Fruit fly (Drosophila melanogaster) whole organism, embryonic: ENCODE data around the gene Cog2.

ENCODE experiments used
- Antp ChIP-seq: fragments of 200-800 bp; sonication (Bioruptor generic); optimal IDR thresholded peaks from 3 replicates; lab custom pipeline; 2016; ENCODE audit warnings: missing biosample characterization, missing genetic modification characterization
- CG10274 ChIP-seq: fragments of 200-800 bp; sonication (Bioruptor generic); optimal IDR thresholded peaks from 3 replicates; lab custom pipeline; 2017; ENCODE audit warnings: missing biosample characterization, mild to moderate bottlenecking, missing genetic modification characterization
- CG11247 ChIP-seq: fragments of 200-800 bp; sonication (Bioruptor generic); IDR thresholded peaks from 2 replicates; pipeline ENCODE4 v1.3.6; 2022; ENCODE audit warnings: missing biosample characterization, missing genetic modification characterization
- CG11723 ChIP-seq: fragments of 200-800 bp; sonication (Bioruptor generic); optimal IDR thresholded peaks from 2 replicates; lab custom pipeline; 2017; ENCODE audit warnings: missing biosample characterization, mild to moderate bottlenecking, missing genetic modification characterization
- CG1233 ChIP-seq: fragments of 200-800 bp; sonication (Bioruptor generic); optimal IDR thresholded peaks from 4 replicates; lab custom pipeline; 2018; ENCODE audit warnings: missing biosample characterization, mild to moderate bottlenecking, missing genetic modification characterization
- CG15514 ChIP-seq: fragments of 200-800 bp; sonication (Bioruptor generic); optimal IDR thresholded peaks from 3 replicates; lab custom pipeline; 2017; ENCODE audit warnings: missing biosample characterization, missing genetic modification characterization, mild to moderate bottlenecking, moderate library complexity, missing genetic modification reagents
- CG1602 ChIP-seq: fragments of 200-800 bp; sonication (Bioruptor generic); optimal IDR thresholded peaks from 3 replicates; lab custom pipeline; 2016; ENCODE audit warnings: missing biosample characterization, missing genetic modification characterization
- CG16815 ChIP-seq: fragments of 200-800 bp; sonication (Bioruptor generic); optimal IDR thresholded peaks from 3 replicates; lab custom pipeline; 2017; ENCODE audit warnings: missing biosample characterization, mild to moderate bottlenecking, missing genetic modification characterization
- CG2120 ChIP-seq: fragments of 200-800 bp; sonication (Bioruptor generic); optimal IDR thresholded peaks from 3 replicates; lab custom pipeline; 2016; ENCODE audit warnings: missing biosample characterization, missing genetic modification characterization
- CG2129 ChIP-seq: fragments of 200-800 bp; sonication (Bioruptor generic); IDR thresholded peaks from 2 replicates; pipeline ENCODE4 v1.3.6; 2022; ENCODE audit warnings: missing biosample characterization, missing genetic modification characterization; ENCODE audit not compliant: partially characterized antibody
- CG4820 ChIP-seq: fragments of 200-800 bp; sonication (Bioruptor generic); optimal IDR thresholded peaks from 3 replicates; lab custom pipeline; 2016; ENCODE audit warnings: missing biosample characterization, missing genetic modification characterization
- CG5245 ChIP-seq: fragments of 200-800 bp; sonication (Bioruptor generic); optimal IDR thresholded peaks from 3 replicates; lab custom pipeline; 2016; ENCODE audit warnings: missing biosample characterization, missing genetic modification characterization
- CG6683 ChIP-seq: fragments of 200-800 bp; sonication (Bioruptor generic); optimal IDR thresholded peaks from 2 replicates; lab custom pipeline; 2017; ENCODE audit warnings: missing biosample characterization, mild to moderate bottlenecking, missing genetic modification characterization, missing genetic modification reagents
- CG6765 ChIP-seq: fragments of 200-800 bp; sonication (Bioruptor generic); optimal IDR thresholded peaks from 3 replicates; lab custom pipeline; 2017; ENCODE audit warnings: missing biosample characterization, mild to moderate bottlenecking, missing genetic modification characterization
- CG7987 ChIP-seq: fragments of 200-800 bp; sonication (Bioruptor generic); optimal IDR thresholded peaks from 2 replicates; lab custom pipeline; 2018; ENCODE audit warnings: missing biosample characterization, mild to moderate bottlenecking, missing genetic modification characterization, moderate library complexity
- CG8089 ChIP-seq: fragments of 200-800 bp; sonication (Bioruptor generic); optimal IDR thresholded peaks from 3 replicates; lab custom pipeline; 2016; ENCODE audit warnings: missing biosample characterization, missing genetic modification characterization
- CG9727 ChIP-seq: fragments of 200-800 bp; sonication (Bioruptor generic); optimal IDR thresholded peaks from 3 replicates; lab custom pipeline; 2017; ENCODE audit warnings: missing biosample characterization, mild to moderate bottlenecking, missing genetic modification characterization
- CG9797 ChIP-seq: fragments of 200-800 bp; sonication (Bioruptor generic); optimal IDR thresholded peaks from 3 replicates; lab custom pipeline; 2018; ENCODE audit warnings: missing biosample characterization, mild to moderate bottlenecking, missing genetic modification characterization
- Dip2 ChIP-seq: fragments of 200-800 bp; sonication (Bioruptor generic); IDR thresholded peaks from 2 replicates; pipeline ENCODE4 v1.3.6; 2022; ENCODE audit warnings: missing biosample characterization, missing genetic modification characterization
- HLH3B ChIP-seq: fragments of 200-800 bp; sonication (Bioruptor generic); IDR thresholded peaks from 2 replicates; pipeline ENCODE4 v1.3.6; 2022; ENCODE audit warnings: missing biosample characterization, missing genetic modification characterization
- HmgD ChIP-seq: fragments of 200-800 bp; sonication (Bioruptor generic); optimal IDR thresholded peaks from 3 replicates; lab custom pipeline; 2016; ENCODE audit warnings: missing biosample characterization, missing genetic modification characterization
- Nf-YA ChIP-seq: fragments of 200-800 bp; sonication (Bioruptor generic); IDR thresholded peaks from 2 replicates; pipeline ENCODE4 v1.3.6; 2022; ENCODE audit warnings: missing biosample characterization, missing genetic modification characterization
- Opbp ChIP-seq: fragments of 200-800 bp; sonication (Bioruptor generic); IDR thresholded peaks from 3 replicates; pipeline ENCODE4 v1.3.6; 2022; ENCODE audit warnings: missing biosample characterization, missing genetic modification characterization; ENCODE audit not compliant: partially characterized antibody
- Side ChIP-seq: fragments of 200-800 bp; sonication (Bioruptor generic); optimal IDR thresholded peaks from 2 replicates; lab custom pipeline; 2016; ENCODE audit warnings: missing biosample characterization, missing genetic modification characterization
- Sry-δ ChIP-seq: fragments of 200-800 bp; sonication (Bioruptor generic); optimal IDR thresholded peaks from 2 replicates; lab custom pipeline; 2016; ENCODE audit warnings: missing biosample characterization, missing genetic modification characterization
- Trl ChIP-seq, 3 experiments: fragments of >200 bp in 2 of 3; fragments of 200-800 bp in 1 of 3; sonication (Bioruptor generic) in 1 of 3; optimal IDR thresholded peaks; 2 replicates in 1 of 3; 3 replicates in 2 of 3; lab custom pipeline; 2016 to 2017; ENCODE audit warnings: missing biosample characterization in 1 of 3, missing genetic modification characterization in 1 of 3
- cas ChIP-seq: fragments of 200-800 bp; sonication (Bioruptor generic); IDR thresholded peaks from 2 replicates; pipeline ENCODE4 v1.3.6; 2022; ENCODE audit warnings: missing biosample characterization, missing genetic modification characterization
- da ChIP-seq: fragments of 200-800 bp; sonication (Bioruptor generic); optimal IDR thresholded peaks from 2 replicates; lab custom pipeline; 2016; ENCODE audit warnings: missing biosample characterization, missing genetic modification characterization
- dati ChIP-seq: fragments of 200-800 bp; sonication (Bioruptor generic); IDR thresholded peaks from 2 replicates; pipeline ENCODE4 v1.3.6; 2022; ENCODE audit warnings: missing biosample characterization, missing genetic modification characterization
- dysf ChIP-seq: fragments of 200-800 bp; sonication (Bioruptor generic); IDR thresholded peaks from 3 replicates; pipeline ENCODE4 v1.3.6; 2022; ENCODE audit warnings: missing biosample characterization, missing genetic modification characterization
- esg ChIP-seq: fragments of 200-800 bp; sonication (Bioruptor generic); conservative IDR thresholded peaks from 2 replicates; pipeline ENCODE4 v1.3.6; 2022; ENCODE audit warnings: missing biosample characterization, missing genetic modification characterization
- ewg ChIP-seq: fragments of 200-800 bp; sonication (Bioruptor generic); optimal IDR thresholded peaks from 3 replicates; lab custom pipeline; 2017; ENCODE audit warnings: mild to moderate bottlenecking, missing biosample characterization, missing genetic modification reagents, missing genetic modification characterization
- gce ChIP-seq: fragments of 200-800 bp; sonication (Bioruptor generic); IDR thresholded peaks from 3 replicates; pipeline ENCODE4 v1.3.6; 2022; ENCODE audit warnings: missing biosample characterization, missing genetic modification characterization
- gcm ChIP-seq: fragments of 200-800 bp; sonication (Bioruptor generic); optimal IDR thresholded peaks from 2 replicates; lab custom pipeline; 2019; ENCODE audit warnings: missing biosample characterization, mild to moderate bottlenecking, missing genetic modification characterization, moderate library complexity
- gfzf ChIP-seq: fragments of 200-800 bp; sonication (Bioruptor generic); optimal IDR thresholded peaks from 2 replicates; lab custom pipeline; 2016; ENCODE audit warnings: missing biosample characterization, mild to moderate bottlenecking, missing genetic modification characterization, moderate library complexity
- grau ChIP-seq: fragments of 200-800 bp; optimal IDR thresholded peaks from 3 replicates; lab custom pipeline; 2019; ENCODE audit warnings: missing biosample characterization, mild to moderate bottlenecking, missing genetic modification characterization, moderate library complexity
- h ChIP-seq: fragments of >200 bp; optimal IDR thresholded peaks from 2 replicates; lab custom pipeline; 2017
- klu ChIP-seq: fragments of 200-800 bp; sonication (Bioruptor generic); IDR thresholded peaks from 2 replicates; pipeline ENCODE4 v1.3.6; 2022; ENCODE audit warnings: missing biosample characterization, missing genetic modification characterization
- mirr ChIP-seq: fragments of 200-800 bp; sonication (Bioruptor generic); optimal IDR thresholded peaks from 3 replicates; lab custom pipeline; 2018; ENCODE audit warnings: missing biosample characterization, mild to moderate bottlenecking, missing genetic modification characterization
- row ChIP-seq: fragments of 200-800 bp; sonication (Bioruptor generic); IDR thresholded peaks from 3 replicates; pipeline ENCODE4 v1.3.6; 2022; ENCODE audit warnings: missing biosample characterization, missing genetic modification characterization
- sens ChIP-seq: fragments of 200-800 bp; sonication (Bioruptor generic); peaks from one replicate; lab custom pipeline; 2016; ENCODE audit warnings: missing biosample characterization, missing genetic modification characterization
- sqz ChIP-seq: fragments of 200-800 bp; sonication (Bioruptor generic); optimal IDR thresholded peaks from 3 replicates; lab custom pipeline; 2018; ENCODE audit warnings: missing biosample characterization, mild to moderate bottlenecking, missing genetic modification characterization
- sug ChIP-seq: fragments of 200-800 bp; optimal IDR thresholded peaks from 2 replicates; lab custom pipeline; 2019; ENCODE audit warnings: missing biosample characterization, mild to moderate bottlenecking, missing genetic modification characterization, moderate library complexity
- toy ChIP-seq: fragments of 200-800 bp; sonication (Bioruptor generic); IDR thresholded peaks from 2 replicates; pipeline ENCODE4 v1.3.6; 2022; ENCODE audit warnings: missing biosample characterization, missing genetic modification characterization
- tup ChIP-seq: fragments of 200-800 bp; sonication (Bioruptor generic); optimal IDR thresholded peaks from 2 replicates; lab custom pipeline; 2016; ENCODE audit warnings: missing biosample characterization, mild to moderate bottlenecking, missing genetic modification characterization, moderate library complexity
- twi ChIP-seq: fragments of 200-800 bp; optimal IDR thresholded peaks from 2 replicates; lab custom pipeline; 2019; ENCODE audit warnings: missing biosample characterization, mild to moderate bottlenecking, missing genetic modification characterization, moderate library complexity
- vfl ChIP-seq: fragments of 200-800 bp; sonication (Bioruptor generic); optimal IDR thresholded peaks from 2 replicates; lab custom pipeline; 2016; ENCODE audit warnings: missing biosample characterization, missing genetic modification characterization
- z ChIP-seq: fragments of 200-800 bp; sonication (Bioruptor generic); IDR thresholded peaks from 3 replicates; pipeline ENCODE4 v1.3.6; 2022; ENCODE audit warnings: missing biosample characterization, missing genetic modification characterization

Cog2 gene

dm6 chr3R:15409110-15409771, 47.8 kb upstream of the Cog2 start (continued):
- TF ChIP-seq Antp (GFP tag; lab: Kevin White, UChicago) (peak; percentile 12), HLH3B (GFP tag; lab: Robert Waterston, UW) (peak; percentile 35; the same call in 1 of the 2 replicates), dati (GFP tag; lab: Robert Waterston, UW) (0 out of 2 replicates have a peak, but pooled peaks have one; percentile 16), CG5245 (GFP tag; lab: Kevin White, UChicago) (no peak), CG4820 (GFP tag; lab: Kevin White, UChicago) (no peak), sqz (GFP tag; lab: Kevin White, UChicago) (peak; percentile 68), CG1233 (GFP tag; lab: Kevin White, UChicago) (no peak), Nf-YA (GFP tag; lab: Robert Waterston, UW) (no peak)
- TF ChIP-seq, all 482 proteins: peak for 33

dm6 chr3R:15408131-15408731, 46.8 kb upstream of the Cog2 start, which contains the start of gene Atx2:
Atx2 (plus strand) TSS chr3R:15408423.
- TF ChIP-seq CG8089 (GFP tag; lab: Kevin White, UChicago) (no peak), dysf (GFP tag; lab: Robert Waterston, UW) (peak; percentile 47; the same call in 1 of the 3 replicates), klu (GFP tag; lab: Robert Waterston, UW) (peak; percentile 60; the same call in 1 of the 2 replicates), gfzf (GFP tag; lab: Kevin White, UChicago) (peak; percentile 21), CG11723 (no peak), CG10274 (GFP tag; lab: Kevin White, UChicago) (no peak), da (GFP tag; lab: Kevin White, UChicago) (no peak), sens (GFP tag; lab: Kevin White, UChicago) (peak; percentile 76), CG7987 (GFP tag; lab: Kevin White, UChicago) (peak; percentile 13), tup (GFP tag; lab: Kevin White, UChicago) (no peak), CG1602 (GFP tag; lab: Kevin White, UChicago) (no peak), cas (GFP tag; lab: Robert Waterston, UW) (no peak), HmgD (peak; percentile 70), grau (tag; lab: Kevin White, UChicago) (peak; percentile 15), CG16815 (GFP tag; lab: Kevin White, UChicago) (peak; percentile 20), Opbp (peak; percentile 95), Side (GFP tag; lab: Kevin White, UChicago) (no peak), Dip2 (GFP tag; lab: Robert Waterston, UW) (no peak), CG11247 (GFP tag; lab: Robert Waterston, UW) (0 out of 2 replicates have a peak, but pooled peaks have one; percentile 14), CG6765 (no peak), esg (no peak), toy (GFP tag; lab: Robert Waterston, UW) (no peak), ewg (peak; percentile 78), z (GFP tag; lab: Robert Waterston, UW) (no peak), CG2120 (GFP tag; lab: Kevin White, UChicago) (peak; percentile 66), Trl (optimal IDR thresholded peaks at IDR 0.05; lab: Kevin White, UChicago) (no peak), Trl (GFP tag; optimal IDR thresholded peaks at IDR 0.05; lab: Kevin White, UChicago) (peak; percentile 24), twi (tag; lab: Kevin White, UChicago) (no peak), CG9797 (GFP tag; lab: Kevin White, UChicago) (peak; percentile 51), gcm (GFP tag; lab: Kevin White, UChicago) (no peak), CG6683 (GFP tag; lab: Kevin White, UChicago) (no peak), vfl (GFP tag; lab: Kevin White, UChicago) (peak; percentile 49), CG15514 (GFP tag; lab: Kevin White, UChicago) (peak; percentile 46), mirr (GFP tag; lab: Kevin White, UChicago) (peak; percentile 22), sug (tag; lab: Kevin White, UChicago) (peak; percentile 30), CG2129 (GFP tag; lab: Robert Waterston, UW) (peak; percentile 87), h (lab: Kevin White, UChicago) (no peak), Sry-δ (GFP tag; lab: Kevin White, UChicago) (peak; percentile 97), CG9727 (no peak), row (GFP tag; lab: Robert Waterston, UW) (peak; percentile 54), gce (GFP tag; lab: Robert Waterston, UW) (no peak)
